Fruit fly (Drosophila melanogaster): ENCODE measurements around the gene SH3PX1.

SH3PX1 gene

dm6 chr3L:9692892-9693551 lies 20.6 kb downstream of the SH3PX1 start (continued):
- TF ChIP-seq mam (GFP tag; optimal IDR thresholded peaks at IDR 0.05) (peak; percentile 96), CG7556 (GFP tag; optimal IDR thresholded peaks at IDR 0.05) (peak; percentile 99), Usf (GFP tag; optimal IDR thresholded peaks at IDR 0.05) (peak; percentile 93), CG15269 (tag; optimal IDR thresholded peaks at IDR 0.05) (peak; percentile 96), CG2678 (tag; optimal IDR thresholded peaks at IDR 0.05) (peak; percentile 98), knrl (GFP tag; IDR thresholded peaks at IDR 0.05; ENCODE audit: partially characterized antibody) (no peak), CG1792 (GFP tag; optimal IDR thresholded peaks at IDR 0.05) (peak; percentile 91), Dip2 (GFP tag; IDR thresholded peaks at IDR 0.05) (peak; percentile 21; the same call in 1 of the 2 replicates), CG3163 (GFP tag; optimal IDR thresholded peaks at IDR 0.05) (peak; percentile 79), CG13287 (GFP tag; IDR thresholded peaks at IDR 0.05; ENCODE audit: partially characterized antibody) (no peak), CG42726 (GFP tag; IDR thresholded peaks at IDR 0.05; ENCODE audit: partially characterized antibody) (no peak), chif (GFP tag; optimal IDR thresholded peaks at IDR 0.05) (peak; percentile 96 to 98), H15 (GFP tag; IDR thresholded peaks at IDR 0.05) (peak; percentile 76), ken (GFP tag; IDR thresholded peaks at IDR 0.05) (peak; percentile 77), CG6175 (GFP tag; IDR thresholded peaks at IDR 0.05) (peak; percentile 79; the same call in 1 of the 3 replicates), CG13775 (GFP tag; optimal IDR thresholded peaks at IDR 0.05) (peak; percentile 97), TFAM (GFP tag; optimal IDR thresholded peaks at IDR 0.05) (peak; percentile 85), dimm (GFP tag; IDR thresholded peaks at IDR 0.05) (peak; percentile 79), CG2129 (GFP tag; IDR thresholded peaks at IDR 0.05; ENCODE audit: partially characterized antibody) (no peak), Ets97D (GFP tag; optimal IDR thresholded peaks at IDR 0.05) (peak; percentile 80), Bgb (GFP tag; IDR thresholded peaks at IDR 0.05; ENCODE audit: partially characterized antibody) (no peak), CG10654 (GFP tag; optimal IDR thresholded peaks at IDR 0.05) (peak; percentile 92), CTCF (GFP tag; optimal IDR thresholded peaks at IDR 0.05) (peak; percentile 52), CG9817 (tag; optimal IDR thresholded peaks at IDR 0.05) (peak; percentile 92), Abd-B (GFP tag; optimal IDR thresholded peaks at IDR 0.05) (peak; percentile 95), CG9797 (GFP tag; optimal IDR thresholded peaks at IDR 0.05) (peak; percentile 41), CG9609 (GFP tag; optimal IDR thresholded peaks at IDR 0.05) (peak; percentile 97), ttk (GFP tag; IDR thresholded peaks at IDR 0.05) (peak; percentile 84), Opbp (GFP tag; IDR thresholded peaks at IDR 0.05; ENCODE audit: partially characterized antibody) (no peak), CG6683 (GFP tag; optimal IDR thresholded peaks at IDR 0.05) (peak; percentile 91), abd-A (tag; optimal IDR thresholded peaks at IDR 0.05) (peak; percentile 59), CG4404 (GFP tag; IDR thresholded peaks at IDR 0.05) (peak; percentile 81), pho (GFP tag; optimal IDR thresholded peaks at IDR 0.05) (peak; percentile 98), dysf (GFP tag; IDR thresholded peaks at IDR 0.05) (peak; percentile 96), CG12769 (tag; optimal IDR thresholded peaks at IDR 0.05) (peak; percentile 83), CG1024 (GFP tag; IDR thresholded peaks at IDR 0.05) (peak; percentile 66), ase (GFP tag; IDR thresholded peaks at IDR 0.05) (peak; percentile 75; the same call in 2 of the 3 replicates), Sox102F (GFP tag; optimal IDR thresholded peaks at IDR 0.05) (peak; percentile 93), CG10565 (GFP tag; optimal IDR thresholded peaks at IDR 0.05) (peak; percentile 88), HmgD (GFP tag; optimal IDR thresholded peaks at IDR 0.05) (peak; percentile 95), hth (optimal IDR thresholded peaks at IDR 0.05) (no peak), CG18764 (GFP tag; optimal IDR thresholded peaks at IDR 0.05) (peak; percentile 89), sc (optimal IDR thresholded peaks at IDR 0.05) (no peak), sc (GFP tag; optimal IDR thresholded peaks at IDR 0.05) (peak; percentile 95), CG1233 (GFP tag; optimal IDR thresholded peaks at IDR 0.05) (peak; percentile 96), run (tag; optimal IDR thresholded peaks at IDR 0.05) (peak; percentile 85), cas (GFP tag; IDR thresholded peaks at IDR 0.05) (peak; percentile 53), CG15514 (GFP tag; optimal IDR thresholded peaks at IDR 0.05) (peak; percentile 87), org-1 (GFP tag; optimal IDR thresholded peaks at IDR 0.05) (peak; percentile 97), mld (GFP tag; IDR thresholded peaks at IDR 0.05; ENCODE audit: partially characterized antibody) (no peak)

Measured in whole organism, embryonic.